Fruit fly (Drosophila melanogaster): ENCODE data around the gene CG12725.

Gene CG12725

dm6 chrX:13403962-13404830 lies 1.5 kb upstream of the CG12725 start, which contains the start of gene GstT4 (continued):
- TF ChIP-seq CG18476 (GFP tag; optimal IDR thresholded peaks at IDR 0.05) = peak; percentile 34
- TF ChIP-seq grau (tag; optimal IDR thresholded peaks at IDR 0.05) = peak; percentile 9
- TF ChIP-seq CG2889 (GFP tag; IDR thresholded peaks at IDR 0.05) = peak; percentile 65; the same call in 1 of the 3 replicates
- TF ChIP-seq Drgx (GFP tag; IDR thresholded peaks at IDR 0.05) = peak; percentile 98
- peak; percentile 22; the same call in 1 of the 2 replicates for TF ChIP-seq E2f2 (GFP tag; IDR thresholded peaks at IDR 0.05)
- TF ChIP-seq schlank (tag; optimal IDR thresholded peaks at IDR 0.05) = no peak
- TF ChIP-seq NC2β (GFP tag; optimal IDR thresholded peaks at IDR 0.05) = no peak
- 0 out of 2 replicates have a peak, but pooled peaks have one; percentile 39 for TF ChIP-seq H2.0 (GFP tag; IDR thresholded peaks at IDR 0.05)
- TF ChIP-seq D (optimal IDR thresholded peaks at IDR 0.05) = no peak
- TF ChIP-seq D (GFP tag; optimal IDR thresholded peaks at IDR 0.05) = peak; percentile 6
- peak; percentile 96 for TF ChIP-seq Adf1 (GFP tag; IDR thresholded peaks at IDR 0.05)
- TF ChIP-seq Rfx (GFP tag; IDR thresholded peaks at IDR 0.05) = peak; percentile 70
- 0 out of 3 replicates have a peak, but pooled peaks have one; percentile 30 for TF ChIP-seq Opbp (GFP tag; IDR thresholded peaks at IDR 0.05; ENCODE audit: partially characterized antibody)
- peak; percentile 72 for TF ChIP-seq Dbx (GFP tag; IDR thresholded peaks at IDR 0.05)
- peak; percentile 42 for TF ChIP-seq Hr3 (GFP tag; optimal IDR thresholded peaks at IDR 0.05)
- no peak for TF ChIP-seq CG7928 (GFP tag; optimal IDR thresholded peaks at IDR 0.05)
- TF ChIP-seq jigr1 (GFP tag; IDR thresholded peaks at IDR 0.05) = peak; percentile 46; the same call in 2 of the 3 replicates
- peak; percentile 39 for TF ChIP-seq CG6689 (GFP tag; IDR thresholded peaks at IDR 0.05)
- TF ChIP-seq CG16863 (GFP tag; optimal IDR thresholded peaks at IDR 0.05) = peak; percentile 29
- peak; percentile 18; the same call in 1 of the 2 replicates for TF ChIP-seq ssp (GFP tag; IDR thresholded peaks at IDR 0.05)
- TF ChIP-seq chm (GFP tag; IDR thresholded peaks at IDR 0.05) = peak; percentile 46; the same call in 1 of the 2 replicates
- TF ChIP-seq Sox102F (GFP tag; optimal IDR thresholded peaks at IDR 0.05) = peak; percentile 40
- TF ChIP-seq CG17385 (GFP tag; optimal IDR thresholded peaks at IDR 0.05) = peak; percentile 25
- TF ChIP-seq C15 (GFP tag; IDR thresholded peaks at IDR 0.05) = no peak
- TF ChIP-seq Neu2 (GFP tag; optimal IDR thresholded peaks at IDR 0.05; ENCODE audit: borderline replicate concordance) = no peak
- no peak for TF ChIP-seq dan (GFP tag; IDR thresholded peaks at IDR 0.05)
- no peak for TF ChIP-seq eve (GFP tag; optimal IDR thresholded peaks at IDR 0.05)
- TF ChIP-seq B-H1 (GFP tag; IDR thresholded peaks at IDR 0.05) = no peak
- TF ChIP-seq CG10565 (GFP tag; optimal IDR thresholded peaks at IDR 0.05) = no peak
- TF ChIP-seq corto (GFP tag; optimal IDR thresholded peaks at IDR 0.05) = peak; percentile 72
- peak; percentile 30; the same call in 1 of the 2 replicates for TF ChIP-seq CG17328 (GFP tag; IDR thresholded peaks at IDR 0.05)
- no peak for TF ChIP-seq CG9817 (tag; optimal IDR thresholded peaks at IDR 0.05)
- peak; percentile 60 for TF ChIP-seq Xrp1 (GFP tag; IDR thresholded peaks at IDR 0.05)
- TF ChIP-seq Aef1 (GFP tag; IDR thresholded peaks at IDR 0.05) = peak; percentile 69; the same call in 2 of the 3 replicates
- no peak for TF ChIP-seq HLHmδ (GFP tag; optimal IDR thresholded peaks at IDR 0.05)
- TF ChIP-seq CG1233 (GFP tag; optimal IDR thresholded peaks at IDR 0.05) = peak; percentile 10
- peak; percentile 42; the same call in 1 of the 2 replicates for TF ChIP-seq CG5953 (GFP tag; IDR thresholded peaks at IDR 0.05)
- TF ChIP-seq HmgD (GFP tag; optimal IDR thresholded peaks at IDR 0.05) = peak; percentile 15
- peak; percentile 48 for TF ChIP-seq phol (tag; optimal IDR thresholded peaks at IDR 0.05)
- TF ChIP-seq Vsx1 (GFP tag; optimal IDR thresholded peaks at IDR 0.05) = no peak
- TF ChIP-seq sob (GFP tag; IDR thresholded peaks at IDR 0.05) = peak; percentile 44; the same call in 1 of the 2 replicates
- TF ChIP-seq eyg (GFP tag; optimal IDR thresholded peaks at IDR 0.05) = peak; percentile 4
- no peak for TF ChIP-seq CG31365 (tag; optimal IDR thresholded peaks at IDR 0.05)
- TF ChIP-seq caup (GFP tag; optimal IDR thresholded peaks at IDR 0.05; ENCODE audit: severe bottlenecking) = peak; percentile 31
- no peak for TF ChIP-seq CG1024 (GFP tag; IDR thresholded peaks at IDR 0.05)
- TF ChIP-seq HLH3B (GFP tag; IDR thresholded peaks at IDR 0.05) = peak; percentile 44; the same call in 1 of the 2 replicates
- no peak for TF ChIP-seq crp (GFP tag; optimal IDR thresholded peaks at IDR 0.05)
- peak; percentile 54 for TF ChIP-seq CG9215 (GFP tag; IDR thresholded peaks at IDR 0.05)
- TF ChIP-seq CG12155 (GFP tag; optimal IDR thresholded peaks at IDR 0.05) = peak; percentile 36
